Worm (Caenorhabditis elegans) whole organism, L1 larva: ENCODE measurements around the gene F45D3.1.

ENCODE experiments used
- aha-1 ChIP-seq: fragments of 150-350 bp; optimal IDR thresholded peaks from 2 replicates; lab custom pipeline; 2014; ENCODE audit warnings: missing biosample characterization, missing genetic modification characterization
- ama-1 ChIP-seq: fragments of 150-350 bp; optimal IDR thresholded peaks from 2 replicates; lab custom pipeline; 2014
- ceh-8 ChIP-seq: fragments of 200-800 bp; sonication (Bioruptor generic); optimal IDR thresholded peaks from 2 replicates; lab custom pipeline; 2018; ENCODE audit warnings: mild to moderate bottlenecking, missing genetic modification characterization, moderate library complexity, missing compliant biosample characterization
- ceh-82 ChIP-seq, 3 experiments: fragments of 150-350 bp in 1 of 3; sonication (generic microtip) in 2 of 3; optimal IDR thresholded peaks; 2 replicates each; lab custom pipeline; 2014 to 2017; ENCODE audit warnings: missing biosample characterization in 3 of 3, missing genetic modification characterization in 3 of 3
- ceh-90 ChIP-seq: sonication (generic microtip); optimal IDR thresholded peaks from 2 replicates; lab custom pipeline; 2016; ENCODE audit warnings: missing genetic modification characterization, missing compliant biosample characterization
- ces-1 ChIP-seq: fragments of 150-350 bp; optimal IDR thresholded peaks from 2 replicates; lab custom pipeline; 2014; ENCODE audit warnings: missing biosample characterization, missing genetic modification reagents, missing genetic modification characterization
- efl-1 ChIP-seq, 4 experiments: fragments of 150-350 bp; optimal IDR thresholded peaks in 3 of 4; peaks in 1 of 4; 1 replicate in 1 of 4; 2 replicates in 3 of 4; lab custom pipeline; 2014; ENCODE audit warnings: missing biosample characterization in 2 of 4, missing genetic modification characterization in 2 of 4, missing genetic modification reagents in 2 of 4
- efl-3 ChIP-seq: fragments of 200-800 bp; sonication (Bioruptor generic); optimal IDR thresholded peaks from 2 replicates; lab custom pipeline; 2018; ENCODE audit warnings: mild to moderate bottlenecking, missing genetic modification characterization, missing compliant biosample characterization
- egl-27 ChIP-seq, 2 experiments: fragments of 150-350 bp in 1 of 2; sonication (generic microtip); optimal IDR thresholded peaks; 3 replicates each; lab custom pipeline; 2017 to 2018; ENCODE audit warnings: missing biosample characterization in 2 of 2, missing genetic modification characterization in 2 of 2, missing genetic modification reagents in 2 of 2
- elt-2 ChIP-seq: sonication (generic microtip); optimal IDR thresholded peaks from 2 replicates; lab custom pipeline; 2016; ENCODE audit warnings: missing genetic modification characterization, mild to moderate bottlenecking, inconsistent platforms, missing compliant biosample characterization, missing genetic modification reagents
- elt-3 ChIP-seq, 6 experiments: fragments of 150-350 bp in 1 of 6; sonication (generic microtip); optimal IDR thresholded peaks; 2 replicates each; lab custom pipeline; 2017 to 2018; ENCODE audit warnings: missing biosample characterization in 6 of 6, missing genetic modification characterization in 6 of 6, inconsistent platforms in 1 of 6
- fkh-10 ChIP-seq: sonication (generic microtip); optimal IDR thresholded peaks from 2 replicates; lab custom pipeline; 2017; ENCODE audit warnings: missing biosample characterization, missing genetic modification reagents, missing genetic modification characterization
- fkh-4 ChIP-seq: sonication (generic microtip); optimal IDR thresholded peaks from 2 replicates; lab custom pipeline; 2016; ENCODE audit warnings: missing compliant biosample characterization, missing genetic modification characterization, borderline replicate concordance
- fkh-8 ChIP-seq: sonication (generic microtip); optimal IDR thresholded peaks from 2 replicates; lab custom pipeline; 2016; ENCODE audit warnings: mild to moderate bottlenecking, missing genetic modification characterization, missing compliant biosample characterization
- grh-1 ChIP-seq: fragments of 200-800 bp; sonication (Bioruptor generic); IDR thresholded peaks from 2 replicates; pipeline ENCODE4 v1.3.6; 2022; ENCODE audit warnings: missing genetic modification reagents, missing genetic modification characterization, missing compliant biosample characterization
- hlh-4 ChIP-seq: sonication (generic microtip); optimal IDR thresholded peaks from 2 replicates; lab custom pipeline; 2016; ENCODE audit warnings: mild to moderate bottlenecking, missing genetic modification characterization, missing compliant biosample characterization
- irx-1 ChIP-seq: sonication (generic microtip); optimal IDR thresholded peaks from 2 replicates; lab custom pipeline; 2016; ENCODE audit warnings: missing genetic modification characterization, missing compliant biosample characterization
- lsy-2 ChIP-seq, 2 experiments: fragments of 150-350 bp; optimal IDR thresholded peaks; 2 replicates each; lab custom pipeline; 2014; ENCODE audit warnings: missing biosample characterization in 2 of 2, missing genetic modification characterization in 2 of 2
- mab-9 ChIP-seq: fragments of 200-800 bp; sonication (Bioruptor generic); IDR thresholded peaks from 2 replicates; pipeline ENCODE4 v1.3.6; 2022; ENCODE audit warnings: missing genetic modification reagents, missing genetic modification characterization, missing compliant biosample characterization
- mef-2 ChIP-seq: fragments of 150-350 bp; optimal IDR thresholded peaks from 2 replicates; lab custom pipeline; 2014; ENCODE audit warnings: missing biosample characterization, missing genetic modification characterization
- nhr-11 ChIP-seq: fragments of 150-350 bp; optimal IDR thresholded peaks from 2 replicates; lab custom pipeline; 2014; ENCODE audit warnings: missing biosample characterization, missing genetic modification characterization
- nhr-19 ChIP-seq: fragments of 200-800 bp; sonication (Bioruptor generic); conservative IDR thresholded peaks from 2 replicates; pipeline ENCODE4 v1.3.6; 2022; ENCODE audit warnings: missing genetic modification characterization, missing compliant biosample characterization
- nhr-20 ChIP-seq: sonication (generic microtip); optimal IDR thresholded peaks from 2 replicates; lab custom pipeline; 2016; ENCODE audit warnings: mild to moderate bottlenecking, missing genetic modification characterization, missing compliant biosample characterization
- nhr-237 ChIP-seq: fragments of 150-350 bp; optimal IDR thresholded peaks from 2 replicates; lab custom pipeline; 2014; ENCODE audit warnings: missing biosample characterization, missing genetic modification characterization
- nhr-28 ChIP-seq: fragments of 150-350 bp; optimal IDR thresholded peaks from 2 replicates; lab custom pipeline; 2014; ENCODE audit warnings: missing biosample characterization, missing genetic modification characterization
- nhr-47 ChIP-seq: sonication (generic microtip); optimal IDR thresholded peaks from 2 replicates; lab custom pipeline; 2016; ENCODE audit warnings: mild to moderate bottlenecking, missing genetic modification characterization, moderate library complexity, missing compliant biosample characterization
- nhr-76 ChIP-seq: sonication (generic microtip); optimal IDR thresholded peaks from 2 replicates; lab custom pipeline; 2017; ENCODE audit warnings: missing biosample characterization, missing genetic modification characterization
- nhr-84 ChIP-seq: sonication (generic microtip); optimal IDR thresholded peaks from 2 replicates; lab custom pipeline; 2017; ENCODE audit warnings: missing biosample characterization, missing genetic modification characterization
- nhr-90 ChIP-seq: sonication (generic microtip); optimal IDR thresholded peaks from 2 replicates; lab custom pipeline; 2016; ENCODE audit warnings: mild to moderate bottlenecking, missing genetic modification characterization, missing compliant biosample characterization; ENCODE audit not compliant: poor library complexity
- pag-3 ChIP-seq: sonication (generic microtip); optimal IDR thresholded peaks from 2 replicates; lab custom pipeline; 2017; ENCODE audit warnings: missing genetic modification characterization, mild to moderate bottlenecking, missing compliant biosample characterization, antibody characterized with exemption, borderline replicate concordance; ENCODE audit not compliant: insufficient read depth
- pax-3 ChIP-seq: fragments of 200-800 bp; sonication (Bioruptor generic); optimal IDR thresholded peaks from 2 replicates; lab custom pipeline; 2018; ENCODE audit warnings: mild to moderate bottlenecking, missing genetic modification characterization, moderate library complexity, missing compliant biosample characterization
- pqm-1 ChIP-seq: sonication (generic microtip); optimal IDR thresholded peaks from 3 replicates; lab custom pipeline; 2017; ENCODE audit warnings: missing biosample characterization, missing genetic modification characterization
- rnt-1 ChIP-seq: sonication (generic microtip); optimal IDR thresholded peaks from 2 replicates; lab custom pipeline; 2016; ENCODE audit warnings: mild to moderate bottlenecking, missing genetic modification characterization, moderate library complexity, missing compliant biosample characterization
- sptf-1 ChIP-seq: fragments of 150-350 bp; optimal IDR thresholded peaks from 2 replicates; lab custom pipeline; 2014; ENCODE audit warnings: missing biosample characterization, missing genetic modification characterization
- unc-130 ChIP-seq: fragments of 150-350 bp; optimal IDR thresholded peaks from 2 replicates; lab custom pipeline; 2017; ENCODE audit warnings: missing biosample characterization, missing genetic modification characterization, inconsistent platforms
- unc-30 ChIP-seq: sonication (generic microtip); optimal IDR thresholded peaks from 2 replicates; lab custom pipeline; 2017; ENCODE audit warnings: missing biosample characterization, missing genetic modification characterization
- unc-62 ChIP-seq: fragments of 150-350 bp; optimal IDR thresholded peaks from 2 replicates; lab custom pipeline; 2014; ENCODE audit warnings: missing biosample characterization, missing genetic modification reagents, missing genetic modification characterization
- unc-86 ChIP-seq: sonication (generic microtip); optimal IDR thresholded peaks from 2 replicates; lab custom pipeline; 2016; ENCODE audit warnings: missing genetic modification characterization, missing compliant biosample characterization
- unc-98 ChIP-seq: fragments of 200-800 bp; sonication (Bioruptor generic); IDR thresholded peaks from 2 replicates; pipeline ENCODE4 v1.3.6; 2022; ENCODE audit warnings: missing genetic modification characterization, missing compliant biosample characterization
- xbp-1 ChIP-seq: sonication (generic microtip); optimal IDR thresholded peaks from 2 replicates; lab custom pipeline; 2016; ENCODE audit warnings: missing genetic modification characterization, missing compliant biosample characterization
- ztf-11 ChIP-seq, 2 experiments: sonication (generic microtip); optimal IDR thresholded peaks; 2 replicates each; lab custom pipeline; 2016 to 2017; ENCODE audit warnings: missing genetic modification characterization in 2 of 2, missing biosample characterization in 1 of 2, missing compliant biosample characterization in 1 of 2
- ztf-4 ChIP-seq: fragments of 150-350 bp; optimal IDR thresholded peaks from 2 replicates; lab custom pipeline; 2014; ENCODE audit warnings: missing biosample characterization, missing genetic modification characterization

The F45D3.1 gene

ce11 chrV:12478990-12479389 is 47.9 kb upstream of the F45D3.1 start (continued):
- no peak for TF ChIP-seq nhr-11 (tag; lab: Kevin White, UChicago)
- no peak for TF ChIP-seq unc-86 (tag; lab: Kevin White, UChicago)
- TF ChIP-seq efl-3 (GFP tag; lab: Kevin White, UChicago) = no peak
- TF ChIP-seq elt-2 (tag; lab: Kevin White, UChicago) = no peak
- no peak for TF ChIP-seq irx-1 (tag; lab: Kevin White, UChicago)
- TF ChIP-seq nhr-237 (tag; lab: Kevin White, UChicago) = no peak
- TF ChIP-seq aha-1 (tag; lab: Kevin White, UChicago) = no peak
- TF ChIP-seq pqm-1 (tag; lab: Kevin White, UChicago) = no peak
- TF ChIP-seq elt-3 (tag; optimal IDR thresholded peaks at IDR 0.05; lab: Kevin White, UChicago) = no peak
- peak; percentile 44 for TF ChIP-seq rnt-1 (tag; lab: Kevin White, UChicago)
- TF ChIP-seq ceh-90 (tag; lab: Kevin White, UChicago) = no peak
- TF ChIP-seq nhr-90 = no peak
- 0 out of 2 replicates have a peak, but pooled peaks have one; percentile 17 for TF ChIP-seq nhr-19 (GFP tag; lab: Robert Waterston, UW)
- no peak for TF ChIP-seq nhr-76
- no peak for TF ChIP-seq ztf-11 (tag; optimal IDR thresholded peaks at IDR 0.05; lab: Kevin White, UChicago)
- TF ChIP-seq nhr-20 (tag; lab: Kevin White, UChicago) = no peak
- TF ChIP-seq unc-62 = no peak
- no peak for TF ChIP-seq ama-1 (lab: Kevin White, UChicago)
- TF ChIP-seq lsy-2 (tag; optimal IDR thresholded peaks at IDR 0.05; lab: Kevin White, UChicago) = peak in 1 of 2 experiments; percentile 39
- no peak for TF ChIP-seq fkh-8 (tag; lab: Kevin White, UChicago)
- TF ChIP-seq efl-1 (optimal IDR thresholded peaks at IDR 0.05; lab: Kevin White, UChicago) = no peak
- TF ChIP-seq efl-1 (GFP tag; optimal IDR thresholded peaks at IDR 0.05 in 1 of 2; lab: Kevin White, UChicago) = no peak
- no peak for TF ChIP-seq fkh-4 (tag; lab: Kevin White, UChicago)

DNA sequence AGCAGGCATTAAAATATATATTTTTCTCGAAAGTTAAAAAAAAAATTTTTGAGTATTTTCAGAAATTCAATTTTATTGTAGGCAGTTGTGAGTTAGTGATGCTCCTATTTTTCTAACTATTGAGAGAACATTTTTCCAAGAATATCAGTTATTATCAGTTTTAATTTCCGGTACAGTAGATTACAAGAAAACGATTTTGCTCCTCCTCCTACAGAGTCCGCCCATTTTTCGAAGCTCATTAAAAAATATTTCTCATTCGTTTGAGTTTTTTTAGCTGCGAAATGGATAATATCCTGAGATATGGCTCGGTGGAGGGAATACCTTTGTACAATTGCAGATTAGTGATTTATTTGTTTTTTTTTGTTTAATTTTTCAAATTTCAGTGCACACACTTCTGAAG is 42.3 kb upstream of the F45D3.1 start, which contains the start of gene srt-39:
Gene srt-39 (plus strand): TSS at position 301 of the 400 bp plus-strand sequence.
- TF ChIP-seq mef-2 (tag; lab: Kevin White, UChicago) = no peak
- no peak for TF ChIP-seq ztf-4
- no peak for TF ChIP-seq nhr-84 (tag; lab: Kevin White, UChicago)
- no peak for TF ChIP-seq grh-1
- TF ChIP-seq nhr-47 = no peak
- TF ChIP-seq ces-1 (GFP tag; lab: Kevin White, UChicago) = no peak

DNA sequence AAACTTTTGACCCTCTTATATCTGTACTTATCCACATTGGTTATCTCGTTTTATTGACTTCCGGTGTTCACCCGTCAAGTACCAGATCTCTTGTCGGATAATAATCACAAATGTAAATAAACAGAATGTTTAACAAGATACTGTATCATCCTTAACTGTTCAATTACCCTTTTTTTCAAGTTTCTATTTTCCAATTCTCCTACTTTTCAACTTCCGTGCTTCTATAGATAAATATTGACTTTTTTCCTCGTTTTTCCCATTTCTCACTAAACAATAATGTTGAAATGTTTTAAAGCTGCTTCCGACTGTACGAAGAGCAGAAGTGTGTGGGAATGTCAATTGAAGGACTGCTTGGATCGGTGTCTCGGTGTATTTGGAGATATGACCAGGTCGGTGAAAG is 39.9 kb upstream of the F45D3.1 start, which contains the start of gene inx-11:
Gene inx-11 (plus strand): TSS at position 301 of the 400 bp plus-strand sequence.
- TF ChIP-seq sptf-1 (tag; lab: Kevin White, UChicago) (no peak), egl-27 (tag; optimal IDR thresholded peaks at IDR 0.05; lab: Kevin White, UChicago) (no peak), ceh-82 (tag; optimal IDR thresholded peaks at IDR 0.05; lab: Kevin White, UChicago) (no peak), nhr-20 (tag; lab: Kevin White, UChicago) (no peak), unc-130 (no peak), unc-30 (tag; lab: Kevin White, UChicago) (no peak), nhr-237 (tag; lab: Kevin White, UChicago) (no peak), pag-3 (no peak), fkh-10 (GFP tag; lab: Kevin White, UChicago) (no peak), pax-3 (tag; lab: Kevin White, UChicago) (no peak), unc-98 (no peak), ceh-90 (tag; lab: Kevin White, UChicago) (no peak), nhr-28 (tag; lab: Kevin White, UChicago) (no peak), hlh-4 (no peak), rnt-1 (tag; lab: Kevin White, UChicago) (no peak), mab-9 (no peak), xbp-1 (tag; lab: Kevin White, UChicago) (no peak), ceh-8 (GFP tag; lab: Kevin White, UChicago) (no peak), nhr-11 (tag; lab: Kevin White, UChicago) (no peak)
